Fruit fly (Drosophila melanogaster): ENCODE measurements around the gene Nepl17.
A peak's percentile ranks its signal among the peaks of the same experiment; 100 is the strongest.

Nepl17 gene

dm6 chr3R:28880066-28880842, 7.5 kb downstream of the Nepl17 start, which contains the start of the genes Nepl19 and Nepl20 (continued):
- peak; percentile 87 for TF ChIP-seq ara (GFP tag; IDR thresholded peaks at IDR 0.05)
- no peak for TF ChIP-seq CG4617 (GFP tag; optimal IDR thresholded peaks at IDR 0.05; ENCODE audit: borderline replicate concordance)
- TF ChIP-seq D19B (GFP tag; optimal IDR thresholded peaks at IDR 0.05), result peak; percentile 33
- peak; percentile 2 for TF ChIP-seq ac (GFP tag; optimal IDR thresholded peaks at IDR 0.05)
- no peak for TF ChIP-seq HLH4C (GFP tag; IDR thresholded peaks at IDR 0.05; ENCODE audit: partially characterized antibody)
- peak; percentile 57 for TF ChIP-seq CG10274 (GFP tag; optimal IDR thresholded peaks at IDR 0.05)
- peak; percentile 83 for TF ChIP-seq chm (GFP tag; IDR thresholded peaks at IDR 0.05)
- peak; percentile 69 for TF ChIP-seq Mad (GFP tag; optimal IDR thresholded peaks at IDR 0.05)
- TF ChIP-seq ab (GFP tag; optimal IDR thresholded peaks at IDR 0.05), result no peak
- peak; percentile 82 for TF ChIP-seq lilli (GFP tag; optimal IDR thresholded peaks at IDR 0.05)
- TF ChIP-seq danr (GFP tag; IDR thresholded peaks at IDR 0.05), result peak; percentile 42
- TF ChIP-seq CG6791 (GFP tag; IDR thresholded peaks at IDR 0.05; ENCODE audit: partially characterized antibody), result no peak
- TF ChIP-seq kah (GFP tag; optimal IDR thresholded peaks at IDR 0.05), result peak; percentile 49
- TF ChIP-seq Camta (GFP tag; optimal IDR thresholded peaks at IDR 0.05), result peak; percentile 40
- TF ChIP-seq oc (tag; optimal IDR thresholded peaks at IDR 0.05), result no peak
- TF ChIP-seq CG11696 (GFP tag; IDR thresholded peaks at IDR 0.05), result peak; percentile 59; the same call in 1 of the 2 replicates
- TF ChIP-seq fd96Cb (tag; optimal IDR thresholded peaks at IDR 0.05), result peak; percentile 77
- TF ChIP-seq CG12391 (tag; optimal IDR thresholded peaks at IDR 0.05), result peak; percentile 81
- TF ChIP-seq jumu (GFP tag; optimal IDR thresholded peaks at IDR 0.05), result peak; percentile 34
- peak; percentile 73 for TF ChIP-seq CG18476 (GFP tag; optimal IDR thresholded peaks at IDR 0.05)
- TF ChIP-seq Ravus (GFP tag; IDR thresholded peaks at IDR 0.05), result peak; percentile 34; the same call in 1 of the 2 replicates
- TF ChIP-seq so (GFP tag; IDR thresholded peaks at IDR 0.05), result peak; percentile 68; the same call in 1 of the 3 replicates
- TF ChIP-seq CG31388 (GFP tag; optimal IDR thresholded peaks at IDR 0.05), result peak; percentile 43

dm6 chr3R:28883434-28883833, 10.7 kb downstream of the Nepl17 start, which contains the start of gene Nepl21:
Gene Nepl21, plus strand, starts transcription at chr3R:28883693.
- TF ChIP-seq CG34376 (GFP tag; optimal IDR thresholded peaks at IDR 0.05), result peak; percentile 37
- peak; percentile 14 for TF ChIP-seq cwo (GFP tag; optimal IDR thresholded peaks at IDR 0.05)
- TF ChIP-seq bab2 (GFP tag; optimal IDR thresholded peaks at IDR 0.05), result no peak
- TF ChIP-seq oc (tag; optimal IDR thresholded peaks at IDR 0.05), result no peak

dm6 chr3R:28886813-28887212, 14.1 kb downstream of the Nepl17 start:
- peak; percentile 81 for TF ChIP-seq CG15514 (GFP tag; optimal IDR thresholded peaks at IDR 0.05)
- TF ChIP-seq ci (GFP tag; IDR thresholded peaks at IDR 0.05), result 0 out of 3 replicates have a peak, but pooled peaks have one; percentile 26
- peak; percentile 87 for TF ChIP-seq CG7271 (tag; optimal IDR thresholded peaks at IDR 0.05)
- no peak for TF ChIP-seq run (tag; optimal IDR thresholded peaks at IDR 0.05)
- no peak for TF ChIP-seq jumu (GFP tag; optimal IDR thresholded peaks at IDR 0.05)
- TF ChIP-seq fd102C (GFP tag; optimal IDR thresholded peaks at IDR 0.05), result peak; percentile 1
- TF ChIP-seq Ets97D (GFP tag; optimal IDR thresholded peaks at IDR 0.05), result peak; percentile 63
- TF ChIP-seq Med (GFP tag), result peak; percentile 71
- peak; percentile 16 for TF ChIP-seq CG15479 (GFP tag; optimal IDR thresholded peaks at IDR 0.05)
- no peak for TF ChIP-seq CG9797 (GFP tag; optimal IDR thresholded peaks at IDR 0.05)
- TF ChIP-seq pros (GFP tag; optimal IDR thresholded peaks at IDR 0.05), result no peak
- no peak for TF ChIP-seq Awh (GFP tag; IDR thresholded peaks at IDR 0.05)
